Fruit fly (Drosophila melanogaster) whole organism, embryonic: ENCODE measurements around the gene Pfas.

Source experiments
- Blimp-1 ChIP-seq: fragments of 200-800 bp; sonication (Bioruptor generic); optimal IDR thresholded peaks from 3 replicates; lab custom pipeline; 2018; ENCODE audit warnings: missing biosample characterization, missing genetic modification characterization, mild to moderate bottlenecking, moderate library complexity, missing genetic modification reagents
- CG10654 ChIP-seq: fragments of 200-800 bp; sonication (Bioruptor generic); optimal IDR thresholded peaks from 2 replicates; lab custom pipeline; 2016; ENCODE audit warnings: missing biosample characterization, missing genetic modification characterization
- CG13894 ChIP-seq: fragments of 200-800 bp; sonication (Bioruptor generic); optimal IDR thresholded peaks from 3 replicates; lab custom pipeline; 2018; ENCODE audit warnings: missing biosample characterization, mild to moderate bottlenecking, missing genetic modification characterization, moderate library complexity
- CG15011 ChIP-seq: fragments of 200-800 bp; sonication (Bioruptor generic); optimal IDR thresholded peaks from 3 replicates; lab custom pipeline; 2018; ENCODE audit warnings: missing biosample characterization, mild to moderate bottlenecking, missing genetic modification characterization
- CG16779 ChIP-seq: fragments of 200-800 bp; sonication (Bioruptor generic); IDR thresholded peaks from 2 replicates; pipeline ENCODE4 v1.3.6; 2022; ENCODE audit warnings: missing biosample characterization, missing genetic modification characterization
- CG17359 ChIP-seq: fragments of 200-800 bp; sonication (Bioruptor generic); optimal IDR thresholded peaks from 3 replicates; lab custom pipeline; 2018; ENCODE audit warnings: missing biosample characterization, mild to moderate bottlenecking, missing genetic modification characterization, moderate library complexity
- CG18011 ChIP-seq: fragments of 200-800 bp; sonication (Bioruptor generic); optimal IDR thresholded peaks from 2 replicates; lab custom pipeline; 2017; ENCODE audit warnings: missing biosample characterization, missing genetic modification characterization, mild to moderate bottlenecking, moderate library complexity, missing genotype
- CG18476 ChIP-seq: fragments of 200-800 bp; sonication (Bioruptor generic); optimal IDR thresholded peaks from 2 replicates; lab custom pipeline; 2016; ENCODE audit warnings: missing biosample characterization, mild to moderate bottlenecking, missing genetic modification characterization
- CG2116 ChIP-seq: fragments of 200-800 bp; sonication (Bioruptor generic); optimal IDR thresholded peaks from 3 replicates; lab custom pipeline; 2018; ENCODE audit warnings: missing biosample characterization, mild to moderate bottlenecking, missing genetic modification characterization
- CG2712 ChIP-seq: fragments of 200-800 bp; optimal IDR thresholded peaks from 3 replicates; lab custom pipeline; 2019; ENCODE audit warnings: missing biosample characterization, mild to moderate bottlenecking, missing genetic modification characterization, moderate library complexity
- CG31224 ChIP-seq: fragments of 200-800 bp; sonication (Bioruptor generic); IDR thresholded peaks from 2 replicates; pipeline ENCODE4 v1.3.6; 2022; ENCODE audit warnings: missing biosample characterization, missing genetic modification characterization
- CG34224 ChIP-seq: fragments of 200-800 bp; sonication (Bioruptor generic); IDR thresholded peaks from 3 replicates; pipeline ENCODE4 v1.3.6; 2022; ENCODE audit warnings: missing biosample characterization, missing genetic modification characterization; ENCODE audit not compliant: partially characterized antibody
- CG34376 ChIP-seq: fragments of 200-800 bp; sonication (Bioruptor generic); optimal IDR thresholded peaks from 2 replicates; lab custom pipeline; 2018; ENCODE audit warnings: missing biosample characterization, mild to moderate bottlenecking, missing genetic modification characterization
- CG42726 ChIP-seq: fragments of 200-800 bp; sonication (Bioruptor generic); IDR thresholded peaks from 2 replicates; pipeline ENCODE4 v1.3.6; 2022; ENCODE audit warnings: missing biosample characterization, missing genetic modification characterization; ENCODE audit not compliant: partially characterized antibody
- CG4707 ChIP-seq: fragments of 200-800 bp; sonication (Bioruptor generic); optimal IDR thresholded peaks from 2 replicates; lab custom pipeline; 2018; ENCODE audit warnings: missing biosample characterization, mild to moderate bottlenecking, missing genetic modification characterization, moderate library complexity
- CG7963 ChIP-seq: fragments of 200-800 bp; sonication (Bioruptor generic); IDR thresholded peaks from 3 replicates; pipeline ENCODE4 v1.3.6; 2022; ENCODE audit warnings: missing biosample characterization, missing genetic modification characterization; ENCODE audit not compliant: partially characterized antibody
- CG8388 ChIP-seq: fragments of 200-800 bp; sonication (Bioruptor generic); optimal IDR thresholded peaks from 2 replicates; lab custom pipeline; 2019; ENCODE audit warnings: missing biosample characterization, mild to moderate bottlenecking, missing genetic modification characterization, moderate library complexity
- CG9215 ChIP-seq: fragments of 200-800 bp; sonication (Bioruptor generic); IDR thresholded peaks from 2 replicates; pipeline ENCODE4 v1.3.6; 2022; ENCODE audit warnings: missing biosample characterization, missing genetic modification characterization
- CG9932 ChIP-seq: fragments of 200-800 bp; sonication (Bioruptor generic); IDR thresholded peaks from 2 replicates; pipeline ENCODE4 v1.3.6; 2022; ENCODE audit warnings: missing biosample characterization, missing genetic modification characterization
- HLH3B ChIP-seq: fragments of 200-800 bp; sonication (Bioruptor generic); IDR thresholded peaks from 2 replicates; pipeline ENCODE4 v1.3.6; 2022; ENCODE audit warnings: missing biosample characterization, missing genetic modification characterization
- HLH4C ChIP-seq: fragments of 200-800 bp; sonication (Bioruptor generic); IDR thresholded peaks from 3 replicates; pipeline ENCODE4 v1.3.6; 2022; ENCODE audit warnings: missing biosample characterization, missing genetic modification characterization; ENCODE audit not compliant: partially characterized antibody
- Jarid2 ChIP-seq: fragments of 200-800 bp; sonication (Bioruptor generic); optimal IDR thresholded peaks from 3 replicates; lab custom pipeline; 2017; ENCODE audit warnings: mild to moderate bottlenecking, missing biosample characterization, missing genetic modification reagents, missing genetic modification characterization
- Max ChIP-seq: fragments of 200-800 bp; sonication (Bioruptor generic); optimal IDR thresholded peaks from 2 replicates; lab custom pipeline; 2016; ENCODE audit warnings: missing biosample characterization, mild to moderate bottlenecking, missing genetic modification characterization
- Myb ChIP-seq: fragments of 200-800 bp; sonication (Bioruptor generic); optimal IDR thresholded peaks from 2 replicates; lab custom pipeline; 2016; ENCODE audit warnings: missing biosample characterization, missing genetic modification characterization
- Nf-YB ChIP-seq: fragments of 200-800 bp; sonication (Bioruptor generic); optimal IDR thresholded peaks from 3 replicates; lab custom pipeline; 2019; ENCODE audit warnings: missing biosample characterization, mild to moderate bottlenecking, missing genetic modification characterization, moderate library complexity
- Opbp ChIP-seq: fragments of 200-800 bp; sonication (Bioruptor generic); IDR thresholded peaks from 3 replicates; pipeline ENCODE4 v1.3.6; 2022; ENCODE audit warnings: missing biosample characterization, missing genetic modification characterization; ENCODE audit not compliant: partially characterized antibody
- Ravus ChIP-seq: fragments of 200-800 bp; sonication (Bioruptor generic); IDR thresholded peaks from 2 replicates; pipeline ENCODE4 v1.3.6; 2022; ENCODE audit warnings: missing biosample characterization, missing genetic modification characterization
- Rfx ChIP-seq: fragments of 200-800 bp; sonication (Bioruptor generic); IDR thresholded peaks from 2 replicates; pipeline ENCODE4 v1.3.6; 2022; ENCODE audit warnings: missing biosample characterization, missing genetic modification characterization
- Rx ChIP-seq: fragments of 200-800 bp; sonication (Bioruptor generic); IDR thresholded peaks from 2 replicates; pipeline ENCODE4 v1.3.6; 2022; ENCODE audit warnings: missing biosample characterization, missing genetic modification characterization
- Vsx1 ChIP-seq: fragments of 200-800 bp; sonication (Bioruptor generic); optimal IDR thresholded peaks from 2 replicates; lab custom pipeline; 2017; ENCODE audit warnings: missing biosample characterization, mild to moderate bottlenecking, missing genetic modification characterization, missing genetic modification reagents
- ab ChIP-seq: fragments of 200-800 bp; sonication (Bioruptor generic); optimal IDR thresholded peaks from 2 replicates; lab custom pipeline; 2016; ENCODE audit warnings: missing biosample characterization, missing genetic modification characterization
- ato ChIP-seq: fragments of 200-800 bp; sonication (Bioruptor generic); IDR thresholded peaks from 2 replicates; pipeline ENCODE4 v1.3.6; 2022; ENCODE audit warnings: missing biosample characterization, missing genetic modification characterization; ENCODE audit not compliant: partially characterized antibody
- cad ChIP-seq: fragments of >200 bp; optimal IDR thresholded peaks from 2 replicates; lab custom pipeline; 2017; ENCODE audit warnings: missing biosample characterization, missing genetic modification characterization
- cg ChIP-seq: fragments of 200-800 bp; sonication (Bioruptor generic); optimal IDR thresholded peaks from 3 replicates; lab custom pipeline; 2019; ENCODE audit warnings: missing biosample characterization, mild to moderate bottlenecking, missing genetic modification characterization, moderate library complexity
- chm ChIP-seq: fragments of 200-800 bp; sonication (Bioruptor generic); IDR thresholded peaks from 2 replicates; pipeline ENCODE4 v1.3.6; 2022; ENCODE audit warnings: missing biosample characterization, missing genetic modification characterization
- croc ChIP-seq: fragments of 200-800 bp; sonication (Bioruptor generic); conservative IDR thresholded peaks from 3 replicates; pipeline ENCODE4 v1.3.6; 2022; ENCODE audit warnings: missing biosample characterization, missing genetic modification characterization
- esg ChIP-seq: fragments of 200-800 bp; sonication (Bioruptor generic); conservative IDR thresholded peaks from 2 replicates; pipeline ENCODE4 v1.3.6; 2022; ENCODE audit warnings: missing biosample characterization, missing genetic modification characterization
- fd64A ChIP-seq: fragments of 200-800 bp; sonication (Bioruptor generic); optimal IDR thresholded peaks from 3 replicates; lab custom pipeline; 2018; ENCODE audit warnings: missing biosample characterization, mild to moderate bottlenecking, missing genetic modification characterization
- fd96Cb ChIP-seq: fragments of 200-800 bp; sonication (Bioruptor generic); optimal IDR thresholded peaks from 2 replicates; lab custom pipeline; 2018; ENCODE audit warnings: missing biosample characterization, mild to moderate bottlenecking, missing genetic modification characterization, moderate library complexity
- grn ChIP-seq: fragments of 200-800 bp; sonication (Bioruptor generic); optimal IDR thresholded peaks from 3 replicates; lab custom pipeline; 2017; ENCODE audit warnings: missing biosample characterization, missing genetic modification characterization
- mirr ChIP-seq: fragments of 200-800 bp; sonication (Bioruptor generic); optimal IDR thresholded peaks from 3 replicates; lab custom pipeline; 2018; ENCODE audit warnings: missing biosample characterization, mild to moderate bottlenecking, missing genetic modification characterization
- rib ChIP-seq: fragments of 200-800 bp; sonication (Bioruptor generic); IDR thresholded peaks from 2 replicates; pipeline ENCODE4 v1.3.6; 2022; ENCODE audit warnings: missing biosample characterization, missing genetic modification characterization
- sc ChIP-seq, 3 experiments: fragments of >200 bp in 2 of 3; fragments of 200-800 bp in 1 of 3; sonication (Bioruptor generic) in 1 of 3; optimal IDR thresholded peaks; 2 replicates in 2 of 3; 3 replicates in 1 of 3; lab custom pipeline; 2017; ENCODE audit warnings: mild to moderate bottlenecking in 1 of 3, missing biosample characterization in 1 of 3, missing genetic modification characterization in 1 of 3, missing genetic modification reagents in 1 of 3
- scrt ChIP-seq: fragments of 200-800 bp; sonication (Bioruptor generic); optimal IDR thresholded peaks from 2 replicates; lab custom pipeline; 2018; ENCODE audit warnings: missing biosample characterization, mild to moderate bottlenecking, missing genetic modification characterization, moderate library complexity
- sd ChIP-seq: fragments of 200-800 bp; sonication (Bioruptor generic); optimal IDR thresholded peaks from 3 replicates; lab custom pipeline; 2018; ENCODE audit warnings: missing biosample characterization, mild to moderate bottlenecking, missing genetic modification characterization, moderate library complexity
- so ChIP-seq: fragments of 200-800 bp; sonication (Bioruptor generic); IDR thresholded peaks from 3 replicates; pipeline ENCODE4 v1.3.6; 2022; ENCODE audit warnings: missing biosample characterization, missing genetic modification characterization
- stc ChIP-seq: fragments of 200-800 bp; sonication (Bioruptor generic); IDR thresholded peaks from 2 replicates; pipeline ENCODE4 v1.3.6; 2022; ENCODE audit warnings: missing biosample characterization, missing genetic modification characterization
- sug ChIP-seq: fragments of 200-800 bp; optimal IDR thresholded peaks from 2 replicates; lab custom pipeline; 2019; ENCODE audit warnings: missing biosample characterization, mild to moderate bottlenecking, missing genetic modification characterization, moderate library complexity
- tll ChIP-seq, 2 experiments: fragments of 200-800 bp in 1 of 2; fragments of >200 bp in 1 of 2; sonication (Bioruptor generic) in 1 of 2; optimal IDR thresholded peaks; 2 replicates each; lab custom pipeline; 2017 to 2019; ENCODE audit warnings: missing biosample characterization in 2 of 2, missing genetic modification characterization in 2 of 2, mild to moderate bottlenecking in 1 of 2, moderate library complexity in 1 of 2

Pfas gene

dm6 chr2L:6082157-6082645, 36.4 kb upstream of the Pfas start, which contains the start of gene Kr-h1 (continued):
- no peak for TF ChIP-seq CG18476 (GFP tag; lab: Kevin White, UChicago)
- TF ChIP-seq CG9215: no peak
- peak; percentile 54 for TF ChIP-seq mirr (GFP tag; lab: Kevin White, UChicago)
- no peak for TF ChIP-seq Vsx1 (GFP tag; lab: Kevin White, UChicago)
- TF ChIP-seq sug: peak; percentile 75
- no peak for TF ChIP-seq CG10654 (GFP tag; lab: Kevin White, UChicago)
- no peak for TF ChIP-seq ab (GFP tag; lab: Kevin White, UChicago)
- TF ChIP-seq CG34224 (GFP tag; lab: Robert Waterston, UW): peak; percentile 39; the same call in 1 of the 3 replicates
- TF ChIP-seq so (GFP tag; lab: Robert Waterston, UW): 0 out of 3 replicates have a peak, but pooled peaks have one; percentile 35
- no peak for TF ChIP-seq CG2116 (GFP tag; lab: Kevin White, UChicago)
- TF ChIP-seq Ravus: no peak
- peak; percentile 17; the same call in 1 of the 2 replicates for TF ChIP-seq CG9932 (GFP tag; lab: Robert Waterston, UW)
- no peak for TF ChIP-seq Rx
- TF ChIP-seq Jarid2 (GFP tag; lab: Kevin White, UChicago): peak; percentile 33
- peak; percentile 46 for TF ChIP-seq grn (GFP tag; lab: Kevin White, UChicago)
- no peak for TF ChIP-seq CG31224
- TF ChIP-seq Rfx (GFP tag; lab: Robert Waterston, UW): 0 out of 2 replicates have a peak, but pooled peaks have one; percentile 17
- TF ChIP-seq CG13894 (tag; lab: Kevin White, UChicago): peak; percentile 72
- TF ChIP-seq HLH3B (GFP tag; lab: Robert Waterston, UW): no peak
- no peak for TF ChIP-seq sc (optimal IDR thresholded peaks at IDR 0.05; lab: Kevin White, UChicago)
- TF ChIP-seq sc (GFP tag; optimal IDR thresholded peaks at IDR 0.05; lab: Kevin White, UChicago): no peak
- TF ChIP-seq scrt (GFP tag; lab: Kevin White, UChicago): peak; percentile 14
- TF ChIP-seq stc (GFP tag; lab: Robert Waterston, UW): 0 out of 2 replicates have a peak, but pooled peaks have one; percentile 21
- no peak for TF ChIP-seq fd96Cb
- TF ChIP-seq Max (GFP tag; lab: Kevin White, UChicago): no peak
- TF ChIP-seq Myb (GFP tag; lab: Kevin White, UChicago): no peak
- TF ChIP-seq Opbp: no peak
- no peak for TF ChIP-seq CG17359 (tag; lab: Kevin White, UChicago)
- TF ChIP-seq esg (GFP tag; lab: Robert Waterston, UW): no peak
- TF ChIP-seq rib: peak; percentile 85
- peak; percentile 67 for TF ChIP-seq cg (GFP tag; lab: Kevin White, UChicago)
- TF ChIP-seq CG4707 (GFP tag; lab: Kevin White, UChicago): no peak
- no peak for TF ChIP-seq tll (GFP tag; optimal IDR thresholded peaks at IDR 0.05; lab: Kevin White, UChicago)
- peak; percentile 37 for TF ChIP-seq Blimp-1 (GFP tag; lab: Kevin White, UChicago)
- no peak for TF ChIP-seq HLH4C
- 0 out of 2 replicates have a peak, but pooled peaks have one; percentile 44 for TF ChIP-seq chm (GFP tag; lab: Robert Waterston, UW)
- TF ChIP-seq CG42726 (GFP tag; lab: Robert Waterston, UW): peak; percentile 63; the same call in 1 of the 2 replicates
- no peak for TF ChIP-seq fd64A (GFP tag; lab: Kevin White, UChicago)
- TF ChIP-seq CG15011 (GFP tag; lab: Kevin White, UChicago): no peak
- no peak for TF ChIP-seq CG18011 (GFP tag; lab: Kevin White, UChicago)
- no peak for TF ChIP-seq cad
- TF ChIP-seq Nf-YB (GFP tag; lab: Kevin White, UChicago): no peak
- no peak for TF ChIP-seq CG2712 (tag; lab: Kevin White, UChicago)
- peak; percentile 14 for TF ChIP-seq CG34376 (GFP tag; lab: Kevin White, UChicago)
- no peak for TF ChIP-seq ato
- TF ChIP-seq CG8388 (GFP tag; lab: Kevin White, UChicago): no peak
- TF ChIP-seq croc (GFP tag; lab: Robert Waterston, UW): no peak
- no peak for TF ChIP-seq CG7963 (GFP tag; lab: Robert Waterston, UW)
- TF ChIP-seq sd (tag; lab: Kevin White, UChicago): peak; percentile 65
- TF ChIP-seq CG16779: no peak
